Worm (Caenorhabditis elegans) whole organism, midembryonic: ENCODE data around the gene wht-2.

Source experiments
- flt-1 ChIP-seq: fragments of 200-800 bp; sonication (Bioruptor generic); IDR thresholded peaks from 2 replicates; pipeline ENCODE4 v1.3.6; 2022; ENCODE audit warnings: missing genetic modification characterization, missing compliant biosample characterization
- med-1 ChIP-seq: sonication (generic microtip); optimal IDR thresholded peaks from 2 replicates; lab custom pipeline; 2017; ENCODE audit warnings: missing genetic modification characterization, mild to moderate bottlenecking, missing compliant biosample characterization, antibody characterized with exemption, missing genetic modification reagents; ENCODE audit not compliant: insufficient read depth
- tab-1 ChIP-seq: fragments of 200-800 bp; sonication (Bioruptor generic); IDR thresholded peaks from 2 replicates; pipeline ENCODE4 v1.3.6; 2022; ENCODE audit warnings: missing genetic modification characterization, missing compliant biosample characterization
- ztf-23 ChIP-seq: fragments of 200-800 bp; sonication (Bioruptor generic); IDR thresholded peaks from 2 replicates; pipeline ENCODE4 v1.3.6; 2022; ENCODE audit warnings: missing genetic modification reagents, missing genetic modification characterization, missing compliant biosample characterization
- ztf-29 ChIP-seq: fragments of 200-800 bp; sonication (Bioruptor generic); IDR thresholded peaks from 2 replicates; pipeline ENCODE4 v1.3.6; 2022; ENCODE audit warnings: missing genetic modification reagents, missing genetic modification characterization, missing compliant biosample characterization

DNA sequence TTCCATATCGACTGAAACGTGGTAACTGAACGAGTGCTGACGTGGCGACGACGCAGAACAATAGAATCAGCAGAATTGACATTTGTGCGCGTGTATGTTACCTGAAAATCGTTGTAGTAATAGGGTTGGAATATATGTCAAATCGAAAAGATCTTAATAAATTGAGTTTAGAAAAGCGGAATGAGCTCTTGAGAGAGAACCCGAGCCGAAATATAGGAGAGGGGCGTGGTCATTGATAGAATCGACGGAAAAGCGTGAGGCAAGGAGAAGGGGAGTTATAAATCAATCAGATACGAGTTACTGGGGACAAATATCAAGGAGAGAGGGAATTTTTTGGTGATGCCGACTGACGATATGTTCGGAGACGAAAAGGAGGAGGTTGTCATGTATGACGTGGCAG is 40.4 kb downstream of the wht-2 start, which contains the start of gene M04B2.6:
- TF ChIP-seq flt-1 (GFP tag; lab: Robert Waterston, UW) (no peak), med-1 (GFP tag; lab: Kevin White, UChicago) (no peak), ztf-23 (GFP tag; lab: Robert Waterston, UW) (no peak), tab-1 (GFP tag; lab: Robert Waterston, UW) (no peak), ztf-29 (GFP tag; lab: Robert Waterston, UW) (no peak)
